Fruit fly (Drosophila melanogaster) whole organism, prepupa: Measurements from ENCODE around the gene slp1.

Source experiments
- Blimp-1 ChIP-seq: fragments of 200-800 bp; sonication (Bioruptor generic); optimal IDR thresholded peaks from 3 replicates; lab custom pipeline; 2017; ENCODE audit warnings: missing biosample characterization, missing genetic modification characterization, mild to moderate bottlenecking, moderate library complexity, missing genetic modification reagents
- CG10631 ChIP-seq: fragments of 200-800 bp; sonication (Bioruptor generic); optimal IDR thresholded peaks from 2 replicates; lab custom pipeline; 2016; ENCODE audit warnings: missing biosample characterization, missing genetic modification characterization
- CG11294 ChIP-seq: fragments of 200-800 bp; sonication (Bioruptor generic); IDR thresholded peaks from 2 replicates; pipeline ENCODE4 v1.3.6; 2022; ENCODE audit warnings: missing biosample characterization, missing genetic modification characterization
- CG11762 ChIP-seq: fragments of 200-800 bp; sonication (Bioruptor generic); optimal IDR thresholded peaks from 3 replicates; lab custom pipeline; 2016; ENCODE audit warnings: missing biosample characterization, missing genetic modification characterization; ENCODE audit not compliant: insufficient read depth
- CG11902 ChIP-seq: fragments of 200-800 bp; sonication (Bioruptor generic); optimal IDR thresholded peaks from 3 replicates; lab custom pipeline; 2016; ENCODE audit warnings: missing biosample characterization, missing genetic modification characterization
- CG15336 ChIP-seq: fragments of 200-800 bp; sonication (Bioruptor generic); IDR thresholded peaks from 2 replicates; pipeline ENCODE4 v1.3.6; 2022; ENCODE audit warnings: missing biosample characterization, missing genetic modification characterization
- CG1621 ChIP-seq: fragments of 200-800 bp; sonication (Bioruptor generic); optimal IDR thresholded peaks from 3 replicates; lab custom pipeline; 2018; ENCODE audit warnings: missing biosample characterization, mild to moderate bottlenecking, missing genetic modification characterization
- CG3032 ChIP-seq: fragments of 200-800 bp; optimal IDR thresholded peaks from 2 replicates; lab custom pipeline; 2019; ENCODE audit warnings: missing biosample characterization, mild to moderate bottlenecking, missing genetic modification characterization, moderate library complexity
- CG32006 ChIP-seq: fragments of 200-800 bp; sonication (Bioruptor generic); optimal IDR thresholded peaks from 3 replicates; lab custom pipeline; 2017; ENCODE audit warnings: missing biosample characterization, mild to moderate bottlenecking, missing genetic modification characterization
- CG34406 ChIP-seq: fragments of 200-800 bp; sonication (Bioruptor generic); optimal IDR thresholded peaks from 3 replicates; lab custom pipeline; 2016; ENCODE audit warnings: missing biosample characterization, missing genetic modification characterization
- CG6163 ChIP-seq: fragments of 200-800 bp; sonication (Bioruptor generic); IDR thresholded peaks from 3 replicates; pipeline ENCODE4 v1.3.6; 2022; ENCODE audit warnings: missing biosample characterization, missing genetic modification characterization
- CG6792 ChIP-seq: fragments of 200-800 bp; sonication (Bioruptor generic); optimal IDR thresholded peaks from 3 replicates; lab custom pipeline; 2016; ENCODE audit warnings: missing biosample characterization, missing genetic modification characterization
- CG6808 ChIP-seq: fragments of 200-800 bp; sonication (Bioruptor generic); optimal IDR thresholded peaks from 3 replicates; lab custom pipeline; 2017; ENCODE audit warnings: missing biosample characterization, missing genetic modification characterization, mild to moderate bottlenecking, moderate library complexity, missing genetic modification reagents
- CG6854 ChIP-seq: fragments of 200-800 bp; sonication (Bioruptor generic); optimal IDR thresholded peaks from 2 replicates; lab custom pipeline; 2017; ENCODE audit warnings: missing biosample characterization, mild to moderate bottlenecking, missing genetic modification characterization
- CG7368 ChIP-seq: fragments of 200-800 bp; sonication (Bioruptor generic); optimal IDR thresholded peaks from 3 replicates; lab custom pipeline; 2016; ENCODE audit warnings: missing biosample characterization, missing genetic modification characterization
- CG8119 ChIP-seq: fragments of 200-800 bp; sonication (Bioruptor generic); IDR thresholded peaks from 3 replicates; pipeline ENCODE4 v1.3.6; 2022; ENCODE audit warnings: missing biosample characterization, missing genetic modification characterization
- CG8632 ChIP-seq: fragments of 200-800 bp; sonication (Bioruptor generic); optimal IDR thresholded peaks from 3 replicates; lab custom pipeline; 2016; ENCODE audit warnings: missing biosample characterization, missing genetic modification characterization
- Eip75B ChIP-seq: fragments of 200-800 bp; sonication (Bioruptor generic); optimal IDR thresholded peaks from 3 replicates; lab custom pipeline; 2016; ENCODE audit warnings: missing biosample characterization, missing genetic modification characterization
- Eip93F ChIP-seq: fragments of 200-800 bp; sonication (Bioruptor generic); optimal IDR thresholded peaks from 2 replicates; lab custom pipeline; 2016; ENCODE audit warnings: missing biosample characterization, mild to moderate bottlenecking, missing genetic modification characterization
- Ets21C ChIP-seq: fragments of 200-800 bp; sonication (Bioruptor generic); optimal IDR thresholded peaks from 3 replicates; lab custom pipeline; 2016; ENCODE audit warnings: missing biosample characterization, missing genetic modification characterization
- Ets96B ChIP-seq: fragments of 200-800 bp; optimal IDR thresholded peaks from 2 replicates; lab custom pipeline; 2019; ENCODE audit warnings: missing biosample characterization, mild to moderate bottlenecking, missing genetic modification characterization, moderate library complexity
- Gug ChIP-seq: fragments of 200-800 bp; sonication (Bioruptor generic); IDR thresholded peaks from 2 replicates; pipeline ENCODE4 v1.3.6; 2022; ENCODE audit warnings: missing biosample characterization, missing genetic modification characterization
- Hr39 ChIP-seq: fragments of 200-800 bp; sonication (Bioruptor generic); optimal IDR thresholded peaks from 2 replicates; lab custom pipeline; 2016; ENCODE audit warnings: missing biosample characterization, missing genetic modification characterization
- Hr4 ChIP-seq: fragments of 200-800 bp; sonication (Bioruptor generic); optimal IDR thresholded peaks from 3 replicates; lab custom pipeline; 2016; ENCODE audit warnings: missing biosample characterization, missing genetic modification characterization
- Met ChIP-seq: fragments of 200-800 bp; sonication (Bioruptor generic); optimal IDR thresholded peaks from 3 replicates; lab custom pipeline; 2016; ENCODE audit warnings: missing biosample characterization, missing genetic modification characterization
- Smox ChIP-seq: fragments of 200-800 bp; sonication (Bioruptor generic); optimal IDR thresholded peaks from 3 replicates; lab custom pipeline; 2016; ENCODE audit warnings: missing biosample characterization, missing genetic modification characterization
- Sox102F ChIP-seq: fragments of 200-800 bp; sonication (Bioruptor generic); optimal IDR thresholded peaks from 2 replicates; lab custom pipeline; 2016; ENCODE audit warnings: missing biosample characterization, mild to moderate bottlenecking, missing genetic modification characterization
- Sox14 ChIP-seq: fragments of 200-800 bp; sonication (Bioruptor generic); optimal IDR thresholded peaks from 3 replicates; lab custom pipeline; 2016; ENCODE audit warnings: missing biosample characterization, missing genetic modification characterization
- Sox15 ChIP-seq: fragments of 200-800 bp; sonication (Bioruptor generic); optimal IDR thresholded peaks from 3 replicates; lab custom pipeline; 2016; ENCODE audit warnings: missing biosample characterization, missing genetic modification characterization
- achi ChIP-seq: fragments of 200-800 bp; sonication (Bioruptor generic); optimal IDR thresholded peaks from 3 replicates; lab custom pipeline; 2016; ENCODE audit warnings: missing biosample characterization, missing genetic modification characterization
- cyc ChIP-seq: fragments of 200-800 bp; sonication (Bioruptor generic); optimal IDR thresholded peaks from 3 replicates; lab custom pipeline; 2016; ENCODE audit warnings: missing biosample characterization, missing genetic modification characterization
- dac ChIP-seq: fragments of 200-800 bp; sonication (Bioruptor generic); optimal IDR thresholded peaks from 2 replicates; lab custom pipeline; 2017; ENCODE audit warnings: missing biosample characterization, mild to moderate bottlenecking, missing genetic modification characterization
- dsx ChIP-seq: fragments of 200-800 bp; optimal IDR thresholded peaks from 3 replicates; lab custom pipeline; 2019; ENCODE audit warnings: missing biosample characterization, mild to moderate bottlenecking, missing genetic modification characterization, moderate library complexity; ENCODE audit not compliant: poor library complexity, severe bottlenecking
- fd85E ChIP-seq: fragments of 200-800 bp; sonication (Bioruptor generic); optimal IDR thresholded peaks from 3 replicates; lab custom pipeline; 2016; ENCODE audit warnings: missing biosample characterization, missing genetic modification characterization
- fkh ChIP-seq: fragments of 200-800 bp; sonication (Bioruptor generic); optimal IDR thresholded peaks from 3 replicates; lab custom pipeline; 2017; ENCODE audit warnings: missing biosample characterization, mild to moderate bottlenecking, missing genetic modification characterization, moderate library complexity
- net ChIP-seq: fragments of 200-800 bp; sonication (Bioruptor generic); optimal IDR thresholded peaks from 3 replicates; lab custom pipeline; 2016; ENCODE audit warnings: missing biosample characterization, missing genetic modification characterization
- pdm3 ChIP-seq: fragments of 200-800 bp; sonication (Bioruptor generic); optimal IDR thresholded peaks from 3 replicates; lab custom pipeline; 2016; ENCODE audit warnings: missing biosample characterization, missing genetic modification characterization
- salr ChIP-seq, 2 experiments: fragments of 200-800 bp; sonication (Bioruptor generic); optimal IDR thresholded peaks; 3 replicates each; lab custom pipeline; 2016 to 2018; ENCODE audit warnings: missing biosample characterization in 2 of 2, missing genetic modification characterization in 2 of 2, mild to moderate bottlenecking in 1 of 2
- spab ChIP-seq: fragments of 200-800 bp; sonication (Bioruptor generic); optimal IDR thresholded peaks from 2 replicates; lab custom pipeline; 2017; ENCODE audit warnings: missing biosample characterization, mild to moderate bottlenecking, missing genetic modification characterization, missing genetic modification reagents
- ss ChIP-seq, 2 experiments: fragments of 200-800 bp; sonication (Bioruptor generic); optimal IDR thresholded peaks; 2 replicates in 1 of 2; 3 replicates in 1 of 2; lab custom pipeline; 2017 to 2018; ENCODE audit warnings: mild to moderate bottlenecking in 2 of 2, missing biosample characterization in 2 of 2, missing genetic modification characterization in 2 of 2, moderate library complexity in 1 of 2
- svp ChIP-seq: fragments of 200-800 bp; sonication (Bioruptor generic); peaks from one replicate; lab custom pipeline; 2016; ENCODE audit warnings: missing biosample characterization, missing genetic modification characterization

The slp1 gene

dm6 chr2L:3823835-3824234 is 1.6 kb upstream of the slp1 start:
- TF ChIP-seq svp (no peak), Sox102F (no peak), dac (no peak), CG10631 (GFP tag; lab: Kevin White, UChicago) (no peak), spab (GFP tag; lab: Kevin White, UChicago) (no peak), fkh (GFP tag; lab: Kevin White, UChicago) (no peak), CG7368 (GFP tag; lab: Kevin White, UChicago) (no peak), Eip93F (GFP tag; lab: Kevin White, UChicago) (no peak), CG11762 (no peak), CG8632 (GFP tag; lab: Kevin White, UChicago) (no peak)

- TF ChIP-seq CG6854 (GFP tag; lab: Kevin White, UChicago) (no peak), CG6792 (GFP tag; lab: Kevin White, UChicago) (no peak), CG8119 (GFP tag; lab: Robert Waterston, UW) (no peak), CG34406 (no peak), pdm3 (GFP tag; lab: Kevin White, UChicago) (no peak), ss (GFP tag; optimal IDR thresholded peaks at IDR 0.05; lab: Kevin White, UChicago) (no peak), CG11294 (GFP tag; lab: Robert Waterston, UW) (no peak), Eip93F (GFP tag; lab: Kevin White, UChicago) (no peak), Eip75B (GFP tag; lab: Kevin White, UChicago) (no peak), fkh (GFP tag; lab: Kevin White, UChicago) (no peak), Gug (GFP tag; lab: Robert Waterston, UW) (no peak), CG32006 (GFP tag; lab: Kevin White, UChicago) (no peak), CG11762 (no peak), CG15336 (GFP tag; lab: Robert Waterston, UW) (no peak), CG1621 (tag; lab: Kevin White, UChicago) (no peak), achi (GFP tag; lab: Kevin White, UChicago) (no peak)
These were observed 2.1 kb downstream of the slp1 start for dm6 chr2L:3827406-3828133.

dm6 chr2L:3829220-3829619 is 3.7 kb downstream of the slp1 start:
- TF ChIP-seq Hr4 (no peak), CG11902 (GFP tag; lab: Kevin White, UChicago) (no peak)
- TF ChIP-seq, all 60 proteins: peak for 0

- TF ChIP-seq CG11902 (GFP tag; lab: Kevin White, UChicago) (no peak), CG11294 (GFP tag; lab: Robert Waterston, UW) (no peak), Hr4 (no peak), spab (GFP tag; lab: Kevin White, UChicago) (no peak), fkh (GFP tag; lab: Kevin White, UChicago) (no peak), Hr39 (GFP tag; lab: Kevin White, UChicago) (no peak), net (GFP tag; lab: Kevin White, UChicago) (no peak), CG34406 (no peak), Sox14 (GFP tag; lab: Kevin White, UChicago) (no peak), achi (GFP tag; lab: Kevin White, UChicago) (no peak), CG32006 (GFP tag; lab: Kevin White, UChicago) (no peak), CG6808 (GFP tag; lab: Kevin White, UChicago) (no peak)
- TF ChIP-seq, all 60 proteins: peak for 0
These were observed 6.2 kb downstream of the slp1 start for dm6 chr2L:3831694-3832093.

dm6 chr2L:3832249-3832675 is 6.8 kb downstream of the slp1 start:
- TF ChIP-seq Sox15 (GFP tag; lab: Kevin White, UChicago) (peak; percentile 35), Smox (peak; percentile 56), Met (peak; percentile 73), CG15336 (GFP tag; lab: Robert Waterston, UW) (0 out of 2 replicates have a peak, but pooled peaks have one; percentile 26), Ets96B (peak; percentile 58), Sox102F (peak; percentile 57), svp (peak; percentile 80), cyc (GFP tag; lab: Kevin White, UChicago) (peak; percentile 74), Ets21C (GFP tag; lab: Kevin White, UChicago) (peak; percentile 48), Sox14 (GFP tag; lab: Kevin White, UChicago) (peak; percentile 51), dac (no peak), CG3032 (tag; lab: Kevin White, UChicago) (peak; percentile 55), dsx (GFP tag; lab: Kevin White, UChicago) (peak; percentile 55), CG34406 (peak; percentile 51), Blimp-1 (no peak), CG6163 (peak; percentile 80), salr (GFP tag; optimal IDR thresholded peaks at IDR 0.05; lab: Kevin White, UChicago) (peak; percentile 19 to 33), fd85E (GFP tag; lab: Kevin White, UChicago) (no peak), ss (GFP tag; optimal IDR thresholded peaks at IDR 0.05; lab: Kevin White, UChicago) (peak; percentile 72 to 94), CG10631 (GFP tag; lab: Kevin White, UChicago) (peak; percentile 48)
